Worm (Caenorhabditis elegans): ENCODE results near the gene ampd-1.

The ampd-1 gene

DNA sequence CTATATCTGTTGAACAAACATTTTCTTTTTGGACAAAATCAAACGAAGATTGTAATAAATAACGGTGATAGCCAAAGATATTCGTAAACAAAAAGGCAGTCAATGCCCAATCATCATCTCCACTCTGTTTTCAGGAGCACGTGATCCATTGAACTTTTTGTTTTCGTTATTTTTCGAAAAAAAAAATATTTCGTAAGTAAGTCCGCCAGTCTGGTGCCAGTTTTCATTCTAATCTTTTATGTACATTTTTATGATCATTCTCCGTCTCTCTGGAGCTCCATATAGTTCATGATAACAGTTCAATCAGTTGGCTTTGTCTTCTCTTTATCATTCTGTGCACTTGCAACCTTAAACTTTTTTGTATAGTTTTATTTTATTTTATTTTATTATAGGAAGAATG lies at the start of gene ampd-1:
Gene ampd-1 (plus strand): TSS at position 393 of the 400 bp plus-strand sequence.
- TF ChIP-seq ceh-8 (GFP tag; optimal IDR thresholded peaks at IDR 0.05) = no peak
- no peak for TF ChIP-seq ces-1 (GFP tag; optimal IDR thresholded peaks at IDR 0.05)
- TF ChIP-seq nhr-71 (tag; optimal IDR thresholded peaks at IDR 0.05) = peak; percentile 45
- peak; percentile 89 for TF ChIP-seq elt-2 (tag; optimal IDR thresholded peaks at IDR 0.05)
- TF ChIP-seq lin-14 (GFP tag; optimal IDR thresholded peaks at IDR 0.05) = peak; percentile 15
- TF ChIP-seq nhr-90 (tag; optimal IDR thresholded peaks at IDR 0.05; ENCODE audit: poor library complexity) = peak; percentile 1
- TF ChIP-seq grh-1 (GFP tag; IDR thresholded peaks at IDR 0.05) = no peak
- peak in 1 of 2 experiments; percentile 37 for TF ChIP-seq lin-35 (GFP tag; optimal IDR thresholded peaks at IDR 0.05)
- TF ChIP-seq unc-130 (tag; optimal IDR thresholded peaks at IDR 0.05) = no peak
- TF ChIP-seq snu-23 (GFP tag; optimal IDR thresholded peaks at IDR 0.05) = peak; percentile 27
- no peak for TF ChIP-seq efl-1 (optimal IDR thresholded peaks at IDR 0.05)
- peak in 1 of 2 experiments; percentile 85 for TF ChIP-seq efl-1 (GFP tag; optimal IDR thresholded peaks at IDR 0.05 in 1 of 2)
- no peak for TF ChIP-seq nhr-28 (tag; optimal IDR thresholded peaks at IDR 0.05)
- TF ChIP-seq nhr-77 (tag; optimal IDR thresholded peaks at IDR 0.05) = no peak
- TF ChIP-seq sox-4 (tag; optimal IDR thresholded peaks at IDR 0.05) = no peak
- no peak for TF ChIP-seq ceh-82 (tag; optimal IDR thresholded peaks at IDR 0.05)
- no peak for TF ChIP-seq egl-27 (tag; optimal IDR thresholded peaks at IDR 0.05)
- no peak for TF ChIP-seq mab-9 (GFP tag; IDR thresholded peaks at IDR 0.05)

DNA sequence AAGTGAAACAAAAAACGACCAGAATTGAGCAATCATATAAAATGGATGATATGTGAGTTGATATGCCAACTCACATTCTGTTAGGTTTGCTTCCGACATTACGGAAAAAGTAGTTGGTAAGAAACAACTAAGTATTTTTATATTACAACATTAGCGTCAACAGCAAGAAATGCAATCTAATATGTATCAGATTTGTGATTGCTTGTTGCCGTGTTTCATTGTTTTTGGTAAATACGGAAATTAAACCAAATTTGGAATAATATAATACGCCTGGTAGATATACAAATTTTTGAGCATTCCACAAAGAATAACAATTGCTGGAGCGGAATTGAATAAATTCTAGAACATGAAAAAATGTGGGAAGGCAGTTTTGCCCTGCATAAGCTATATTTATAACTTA lies 48.6 kb upstream of the ampd-1 start, which contains the start of gene srb-12:
Gene srb-12 (minus strand): TSS at position 101 of the 400 bp plus-strand sequence.
- no peak for TF ChIP-seq sox-4 (tag; optimal IDR thresholded peaks at IDR 0.05)
- TF ChIP-seq unc-62 (GFP tag; optimal IDR thresholded peaks at IDR 0.05) = no peak
- TF ChIP-seq tbx-2 (tag; optimal IDR thresholded peaks at IDR 0.05) = no peak
- no peak for TF ChIP-seq vab-15 (tag; optimal IDR thresholded peaks at IDR 0.05)
- no peak for TF ChIP-seq ama-1 (optimal IDR thresholded peaks at IDR 0.05)
- no peak for TF ChIP-seq nhr-11 (tag; optimal IDR thresholded peaks at IDR 0.05)

DNA sequence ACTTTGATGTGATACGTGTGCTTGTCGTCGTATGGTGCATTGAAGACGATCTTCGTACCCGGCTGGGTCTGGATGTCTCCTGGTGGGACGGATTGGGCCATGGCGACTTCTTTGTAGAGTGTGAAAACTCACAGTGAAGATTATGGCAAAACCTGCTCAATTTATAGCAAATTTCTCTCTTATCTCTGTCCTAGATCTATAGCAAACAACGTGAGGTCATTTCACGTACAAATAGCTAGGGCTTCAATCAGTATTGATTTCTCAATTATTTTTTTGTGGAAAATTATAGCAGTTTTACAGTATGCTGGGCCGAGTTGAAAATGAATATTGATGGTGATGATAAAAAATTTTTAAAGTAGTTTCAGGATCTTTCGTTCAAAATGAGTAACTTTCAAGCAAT lies 46.1 kb upstream of the ampd-1 start, which contains the start of gene msp-45:
Gene msp-45 (minus strand): TSS at position 101 of the 400 bp plus-strand sequence.
- TF ChIP-seq irx-1 (tag; optimal IDR thresholded peaks at IDR 0.05) = no peak
- no peak for TF ChIP-seq nhr-11 (tag; optimal IDR thresholded peaks at IDR 0.05)
- TF ChIP-seq egl-13 (tag; optimal IDR thresholded peaks at IDR 0.05) = no peak
- no peak for TF ChIP-seq efl-1 (optimal IDR thresholded peaks at IDR 0.05)
- TF ChIP-seq efl-1 (GFP tag; optimal IDR thresholded peaks at IDR 0.05 in 1 of 2) = no peak
- TF ChIP-seq aly-2 (tag; optimal IDR thresholded peaks at IDR 0.05) = no peak
- TF ChIP-seq snu-23 (GFP tag; optimal IDR thresholded peaks at IDR 0.05) = no peak
- no peak for TF ChIP-seq elt-3 (tag; optimal IDR thresholded peaks at IDR 0.05)

DNA sequence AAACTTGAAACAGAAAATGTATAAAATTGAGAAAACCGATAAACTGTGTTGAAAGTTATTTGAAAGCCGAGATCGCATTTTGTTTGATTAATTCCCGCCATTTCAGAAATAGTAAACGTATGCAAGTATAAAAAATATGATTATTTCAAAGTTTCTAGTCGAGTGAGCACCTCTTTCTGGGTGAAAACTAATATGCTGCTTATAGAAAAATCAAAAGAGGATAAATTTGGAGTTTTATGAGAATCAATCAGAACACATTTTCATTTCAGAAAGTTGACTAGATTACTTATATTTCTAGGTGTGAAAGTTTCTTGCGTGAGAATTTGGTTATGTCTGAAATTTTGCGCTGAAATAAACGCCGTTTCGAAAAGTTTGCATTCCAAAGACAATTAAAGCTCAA lies 45.6 kb upstream of the ampd-1 start, which contains the start of gene srb-13:
Gene srb-13 (minus strand): TSS at position 101 of the 400 bp plus-strand sequence.
- TF ChIP-seq alr-1 (tag; optimal IDR thresholded peaks at IDR 0.05; ENCODE audit: borderline replicate concordance) (no peak), sptf-1 (tag; optimal IDR thresholded peaks at IDR 0.05) (no peak), ceh-90 (tag; optimal IDR thresholded peaks at IDR 0.05) (no peak), dsc-1 (tag; optimal IDR thresholded peaks at IDR 0.05) (no peak), nhr-12 (tag; optimal IDR thresholded peaks at IDR 0.05) (no peak), efl-3 (GFP tag; optimal IDR thresholded peaks at IDR 0.05) (no peak), unc-98 (GFP tag; IDR thresholded peaks at IDR 0.05) (no peak), lsy-2 (tag; optimal IDR thresholded peaks at IDR 0.05) (no peak), sox-4 (tag; optimal IDR thresholded peaks at IDR 0.05) (no peak), dpl-1 (GFP tag; optimal IDR thresholded peaks at IDR 0.05) (no peak), nhr-19 (GFP tag; conservative IDR thresholded peaks at IDR 0.05) (no peak), Y116A8C.19 (tag; optimal IDR thresholded peaks at IDR 0.05; ENCODE audit: borderline replicate concordance) (no peak), nhr-85 (tag) (no peak), aha-1 (tag; optimal IDR thresholded peaks at IDR 0.05) (no peak), nhr-71 (tag; optimal IDR thresholded peaks at IDR 0.05) (no peak), ztf-4 (tag; optimal IDR thresholded peaks at IDR 0.05) (no peak), nhr-11 (tag; optimal IDR thresholded peaks at IDR 0.05) (no peak), lin-15B (tag; optimal IDR thresholded peaks at IDR 0.05) (no peak), sup-37 (GFP tag; optimal IDR thresholded peaks at IDR 0.05) (no peak), mep-1 (tag; optimal IDR thresholded peaks at IDR 0.05) (no peak)
